Worm (Caenorhabditis elegans) whole organism, midembryonic: ENCODE results near the gene ksr-1.

Experiments
- T22C8.4 ChIP-seq: fragments of 200-800 bp; sonication (Bioruptor generic); IDR thresholded peaks from 2 replicates; pipeline ENCODE4 v1.3.6; 2022; ENCODE audit warnings: missing genetic modification characterization, missing compliant biosample characterization
- klf-2 ChIP-seq: fragments of 200-800 bp; sonication (Bioruptor generic); conservative IDR thresholded peaks from 2 replicates; pipeline ENCODE4 v1.3.6; 2022; ENCODE audit warnings: missing genetic modification reagents, missing genetic modification characterization, missing compliant biosample characterization
- ref-1 ChIP-seq: fragments of 200-800 bp; sonication (Bioruptor generic); conservative IDR thresholded peaks from 2 replicates; pipeline ENCODE4 v1.3.6; 2022; ENCODE audit warnings: missing genetic modification reagents, missing genetic modification characterization, missing compliant biosample characterization
- tab-1 ChIP-seq: fragments of 200-800 bp; sonication (Bioruptor generic); IDR thresholded peaks from 2 replicates; pipeline ENCODE4 v1.3.6; 2022; ENCODE audit warnings: missing genetic modification characterization, missing compliant biosample characterization
- ztf-29 ChIP-seq: fragments of 200-800 bp; sonication (Bioruptor generic); IDR thresholded peaks from 2 replicates; pipeline ENCODE4 v1.3.6; 2022; ENCODE audit warnings: missing genetic modification reagents, missing genetic modification characterization, missing compliant biosample characterization

ce11 chrX:8273496-8273895 is 1.5 kb upstream of the ksr-1 start:
- TF ChIP-seq T22C8.4 (no peak), tab-1 (no peak), klf-2 (GFP tag; lab: Robert Waterston, UW) (no peak), ztf-29 (GFP tag; lab: Robert Waterston, UW) (no peak), ref-1 (GFP tag; lab: Robert Waterston, UW) (no peak)
